Fruit fly (Drosophila melanogaster) whole organism, pupa: ENCODE measurements around the gene CycA.

Source experiments
- CG12605 ChIP-seq: fragments of 200-800 bp; sonication (Bioruptor generic); IDR thresholded peaks from 2 replicates; pipeline ENCODE4 v1.3.6; 2022; ENCODE audit warnings: missing biosample characterization, missing genetic modification characterization
- CG13204 ChIP-seq: fragments of 200-800 bp; sonication (Bioruptor generic); optimal IDR thresholded peaks from 2 replicates; lab custom pipeline; 2018; ENCODE audit warnings: missing biosample characterization, mild to moderate bottlenecking, missing genetic modification characterization, moderate library complexity
- CG17806 ChIP-seq: fragments of 200-800 bp; sonication (Bioruptor generic); optimal IDR thresholded peaks from 2 replicates; lab custom pipeline; 2018; ENCODE audit warnings: missing biosample characterization, mild to moderate bottlenecking, missing genetic modification characterization, moderate library complexity
- CG32121 ChIP-seq: fragments of 200-800 bp; sonication (Bioruptor generic); IDR thresholded peaks from 2 replicates; pipeline ENCODE4 v1.3.6; 2022; ENCODE audit warnings: missing biosample characterization, missing genetic modification characterization
- CG34367 ChIP-seq: fragments of 200-800 bp; sonication (Bioruptor generic); optimal IDR thresholded peaks from 2 replicates; lab custom pipeline; 2018; ENCODE audit warnings: missing biosample characterization, mild to moderate bottlenecking, missing genetic modification characterization
- CG4496 ChIP-seq: fragments of 200-800 bp; sonication (Bioruptor generic); IDR thresholded peaks from 3 replicates; pipeline ENCODE4 v1.3.6; 2022; ENCODE audit warnings: missing biosample characterization, missing genetic modification characterization
- CG8159 ChIP-seq: fragments of 200-800 bp; sonication (Bioruptor generic); optimal IDR thresholded peaks from 3 replicates; lab custom pipeline; 2018; ENCODE audit warnings: missing biosample characterization, mild to moderate bottlenecking, missing genetic modification characterization, moderate library complexity
- CG8301 ChIP-seq: fragments of 200-800 bp; sonication (Bioruptor generic); optimal IDR thresholded peaks from 2 replicates; lab custom pipeline; 2018; ENCODE audit warnings: missing biosample characterization, mild to moderate bottlenecking, missing genetic modification characterization
- D1 ChIP-seq: fragments of 200-800 bp; sonication (Bioruptor generic); optimal IDR thresholded peaks from 2 replicates; lab custom pipeline; 2018; ENCODE audit warnings: missing biosample characterization, mild to moderate bottlenecking, missing genetic modification characterization, moderate library complexity
- EcR ChIP-seq: fragments of 200-800 bp; sonication (Bioruptor generic); optimal IDR thresholded peaks from 3 replicates; lab custom pipeline; 2019; ENCODE audit warnings: missing biosample characterization, missing genetic modification characterization, mild to moderate bottlenecking, moderate library complexity, missing genetic modification reagents
- Pif1A ChIP-seq: fragments of 200-800 bp; sonication (Bioruptor generic); optimal IDR thresholded peaks from 3 replicates; lab custom pipeline; 2016; ENCODE audit warnings: missing biosample characterization, missing genetic modification characterization
- Pif1B ChIP-seq: fragments of 200-800 bp; sonication (Bioruptor generic); optimal IDR thresholded peaks from 3 replicates; lab custom pipeline; 2016; ENCODE audit warnings: missing biosample characterization, missing genetic modification characterization
- Snoo ChIP-seq: fragments of 200-800 bp; sonication (Bioruptor generic); optimal IDR thresholded peaks from 3 replicates; lab custom pipeline; 2017; ENCODE audit warnings: missing biosample characterization, mild to moderate bottlenecking, missing genetic modification characterization, inconsistent platforms
- rn ChIP-seq: fragments of 200-800 bp; sonication (Bioruptor generic); IDR thresholded peaks from 2 replicates; pipeline ENCODE4 v1.3.6; 2022; ENCODE audit warnings: missing biosample characterization, missing genetic modification characterization

The CycA gene

dm6 chr3L:11777348-11777958 is 55.9 kb downstream of the CycA start:
- TF ChIP-seq CG4496 = 0 out of 3 replicates have a peak, but pooled peaks have one; percentile 28
- TF ChIP-seq CG13204 (GFP tag; lab: Kevin White, UChicago) = no peak
- no peak for TF ChIP-seq Pif1A (GFP tag; lab: Kevin White, UChicago)
- TF ChIP-seq EcR (GFP tag; lab: Kevin White, UChicago) = peak; percentile 7

dm6 chr3L:11776731-11777130 is 56.6 kb downstream of the CycA start, which contains the start of gene CG14131:
CG14131 (plus strand) TSS chr3L:11777073.
- TF ChIP-seq CG17806 (tag; lab: Kevin White, UChicago) (no peak), CG12605 (no peak), EcR (GFP tag; lab: Kevin White, UChicago) (no peak), CG34367 (tag; lab: Kevin White, UChicago) (no peak), CG32121 (no peak), Pif1B (GFP tag; lab: Kevin White, UChicago) (no peak), D1 (tag; lab: Kevin White, UChicago) (no peak), CG8301 (tag; lab: Kevin White, UChicago) (no peak), CG8159 (tag; lab: Kevin White, UChicago) (no peak), rn (GFP tag; lab: Robert Waterston, UW) (no peak), Snoo (tag; lab: Kevin White, UChicago) (no peak)
